Fruit fly (Drosophila melanogaster) whole organism, larva: ENCODE results near the gene bol.

Source experiments
- noc ChIP-seq: fragments of 200-800 bp; sonication (Bioruptor generic); optimal IDR thresholded peaks from 3 replicates; lab custom pipeline; 2019; ENCODE audit warnings: missing biosample characterization, mild to moderate bottlenecking, missing genetic modification characterization, moderate library complexity

Gene bol

DNA sequence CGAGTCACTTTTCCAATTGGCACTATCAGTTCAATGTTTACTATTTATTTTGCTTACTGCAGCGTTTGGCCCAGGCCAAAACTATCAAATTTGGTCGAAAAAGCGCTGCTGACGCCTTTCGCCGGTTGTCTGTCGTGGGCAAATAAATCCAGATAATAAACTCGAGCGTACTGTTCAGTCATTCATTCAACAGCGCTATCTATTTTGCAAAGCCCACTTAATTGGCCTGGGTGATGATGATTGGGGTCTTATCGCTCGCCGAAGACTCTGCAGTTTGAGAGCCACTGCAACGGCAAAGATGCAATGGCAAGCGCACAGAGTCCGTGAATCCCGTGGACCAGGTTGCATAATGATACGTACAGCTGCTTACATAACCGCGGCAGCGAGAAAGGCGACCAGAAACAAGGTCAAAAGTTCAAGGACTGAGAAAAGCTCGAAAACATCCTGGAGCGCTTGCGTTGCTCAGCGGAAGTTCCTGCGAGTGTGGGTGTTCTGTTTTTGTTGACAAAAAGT, 67.6 kb downstream of the bol start:
- peak; percentile 40 for TF ChIP-seq noc (tag; lab: Kevin White, UChicago)

DNA sequence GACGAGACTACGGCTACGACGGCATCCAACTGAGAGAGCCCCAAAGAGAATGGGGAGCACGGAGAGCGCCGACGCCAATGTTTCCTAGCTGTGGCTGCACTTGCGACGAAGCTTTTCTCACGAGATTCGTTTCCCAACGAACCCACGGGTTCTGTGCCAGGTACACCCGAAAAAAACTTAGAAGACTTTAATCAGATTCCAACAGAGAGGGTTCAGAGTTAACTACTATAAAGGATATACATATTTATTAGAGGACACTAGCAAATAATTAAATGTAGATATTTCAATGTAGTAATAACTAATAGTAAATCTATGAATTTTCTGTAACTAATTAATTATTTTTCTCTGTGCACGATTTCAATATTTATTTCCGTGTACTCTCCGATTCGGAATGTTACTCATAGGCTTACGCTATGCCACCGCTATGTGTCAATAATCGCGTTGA, 68.2 kb downstream of the bol start, which contains the start of gene Argk1:
Gene Argk1, minus strand, starts transcription at position 31 of the 445 bp plus-strand sequence.
- peak; percentile 91 for TF ChIP-seq noc (tag; lab: Kevin White, UChicago)

DNA sequence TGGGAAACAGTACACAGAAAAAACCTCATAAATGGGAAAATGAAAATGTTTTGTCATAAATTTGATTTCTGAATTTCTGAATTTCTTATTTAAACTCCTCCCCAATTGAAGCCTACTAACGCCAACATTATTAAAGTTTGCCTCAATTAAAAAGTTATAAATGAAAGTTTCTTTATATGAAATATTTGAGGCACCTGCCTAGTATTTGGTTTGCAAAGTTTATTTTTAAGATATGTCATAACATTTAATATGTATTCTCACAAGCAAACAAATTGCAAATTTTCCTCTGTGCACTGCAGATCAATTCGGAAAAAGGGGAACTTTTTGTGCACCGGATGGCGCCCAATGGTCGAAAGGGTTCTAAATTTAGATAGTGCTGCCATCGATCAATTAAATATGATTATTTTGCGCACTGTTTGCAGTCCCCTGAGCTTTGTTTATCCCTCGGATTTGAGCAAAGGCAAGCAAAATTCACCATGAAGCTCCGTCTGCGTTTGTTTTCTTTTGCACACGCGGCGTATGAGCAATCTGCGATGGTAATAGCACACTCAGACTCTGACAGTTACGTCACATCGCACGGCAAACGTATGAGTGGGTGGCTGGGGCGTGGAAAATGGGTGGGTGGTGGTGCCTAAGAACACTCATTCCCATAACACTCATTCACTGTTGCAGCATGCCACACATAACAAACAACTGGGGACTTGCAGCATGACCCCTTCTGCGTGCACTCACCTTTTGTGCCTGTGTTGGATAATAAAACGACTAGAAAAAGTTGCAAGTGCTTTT, 69.0 kb downstream of the bol start:
- peak; percentile 15 for TF ChIP-seq noc (tag; lab: Kevin White, UChicago)

- no peak for TF ChIP-seq noc (tag; lab: Kevin White, UChicago)
Observed at dm6 chr3L:9064207-9064754, 69.9 kb downstream of the bol start.

dm6 chr3L:9063607-9064006, 70.6 kb downstream of the bol start:
- TF ChIP-seq noc (tag; lab: Kevin White, UChicago) = peak; percentile 54

DNA sequence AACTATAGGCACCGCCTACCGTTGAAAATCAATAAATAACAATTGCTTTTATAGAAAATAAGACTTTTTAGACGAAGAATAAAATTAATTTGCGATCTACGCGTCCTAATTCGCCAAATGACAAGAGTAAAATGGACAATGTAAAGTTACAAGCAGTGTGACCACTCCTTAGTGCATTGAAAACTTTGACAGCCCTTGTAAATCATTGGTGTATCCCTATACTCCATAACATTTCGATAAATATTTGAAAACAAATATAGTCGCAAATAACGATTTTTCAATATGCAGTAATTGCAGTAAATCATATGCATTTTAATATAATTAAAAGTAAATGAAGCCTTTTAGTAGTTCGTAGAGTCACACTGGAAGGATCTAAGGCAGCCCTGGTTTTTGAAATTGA, 71.4 kb downstream of the bol start:
- no peak for TF ChIP-seq noc (tag; lab: Kevin White, UChicago)

- TF ChIP-seq noc (tag; lab: Kevin White, UChicago) = no peak
Observed at dm6 chr3L:9061449-9061848, 72.8 kb downstream of the bol start.

DNA sequence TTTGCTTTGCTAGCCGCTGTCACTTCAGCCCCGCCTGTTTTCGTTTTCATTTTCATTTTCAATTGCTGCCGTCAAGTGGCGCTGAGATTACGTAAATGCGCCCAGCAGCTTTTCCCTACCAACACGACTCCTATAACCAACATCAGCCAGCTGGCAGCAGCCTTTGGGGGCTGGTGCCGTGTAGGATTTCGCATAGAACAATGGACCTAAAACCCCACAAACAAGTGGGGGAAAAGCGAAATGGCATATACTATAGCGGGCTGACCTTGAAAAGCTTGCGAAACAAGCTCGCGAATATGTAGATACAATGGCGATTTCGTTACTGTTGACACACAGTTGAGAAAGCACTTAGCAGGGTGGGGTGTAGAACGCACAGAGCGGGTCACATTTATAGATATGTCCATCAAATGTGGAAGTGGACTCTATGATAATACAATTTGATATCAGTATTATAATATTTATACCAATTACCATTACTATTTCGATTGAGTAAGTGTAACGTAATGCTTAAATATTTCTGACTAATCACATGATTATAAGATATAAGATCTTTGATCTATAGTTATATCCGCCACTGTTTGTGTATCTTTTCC, 74.5 kb downstream of the bol start:
- TF ChIP-seq noc (tag; lab: Kevin White, UChicago) = peak; percentile 19

DNA sequence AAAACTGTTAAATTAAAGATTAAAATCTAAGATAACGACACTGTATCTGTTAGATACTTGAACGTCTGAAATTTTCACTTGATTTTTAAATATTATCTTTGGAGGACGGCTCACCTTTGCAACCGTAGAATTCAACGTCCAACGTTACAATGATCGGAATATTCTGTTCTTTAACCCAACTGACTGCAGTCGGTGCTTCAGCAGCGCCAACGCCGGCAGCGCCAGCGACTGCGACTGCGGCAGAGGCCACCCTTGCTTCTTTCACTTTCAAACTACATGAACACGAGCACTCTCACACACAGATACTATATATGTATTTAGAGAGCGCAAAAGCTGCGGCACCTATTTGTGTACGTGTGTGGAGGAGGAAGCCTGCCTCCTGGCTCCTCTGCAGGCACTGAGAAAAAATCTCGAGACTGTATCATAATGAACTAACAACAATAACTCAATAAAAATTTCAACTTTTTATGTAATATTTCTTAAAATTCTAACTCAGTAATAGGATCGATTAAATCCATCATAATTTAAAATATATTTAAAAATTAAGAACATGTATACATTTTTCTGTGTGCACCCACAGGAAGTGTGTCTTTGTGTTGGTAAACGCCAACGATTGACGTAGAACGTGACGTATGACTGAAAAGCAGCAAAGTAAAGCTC, 76.6 kb downstream of the bol start:
- TF ChIP-seq noc (tag; lab: Kevin White, UChicago) = peak; percentile 95

dm6 chr3L:9055870-9056807, 78.1 kb downstream of the bol start:
- TF ChIP-seq noc (tag; lab: Kevin White, UChicago) = no peak

- TF ChIP-seq noc (tag; lab: Kevin White, UChicago) = no peak
Observed at dm6 chr3L:9054822-9055407, 79.3 kb downstream of the bol start.

- no peak for TF ChIP-seq noc (tag; lab: Kevin White, UChicago)
Observed at dm6 chr3L:9054239-9054638, 80.0 kb downstream of the bol start.

- TF ChIP-seq noc (tag; lab: Kevin White, UChicago) = peak; percentile 54
Observed at dm6 chr3L:9052798-9053541, 81.2 kb downstream of the bol start.

dm6 chr3L:9051830-9052259, 82.4 kb downstream of the bol start:
- no peak for TF ChIP-seq noc (tag; lab: Kevin White, UChicago)
